Worm (Caenorhabditis elegans) whole organism, young adult: Measurements from ENCODE around the gene F16B3.3.

Experiments used
- B0019.2 ChIP-seq: fragments of 200-800 bp; sonication (Bioruptor generic); conservative IDR thresholded peaks from 2 replicates; pipeline ENCODE4 v1.3.6; 2022; ENCODE audit warnings: missing genetic modification reagents, missing genetic modification characterization, missing compliant biosample characterization
- B0261.1 ChIP-seq: sonication (generic microtip); optimal IDR thresholded peaks from 2 replicates; lab custom pipeline; 2016; ENCODE audit warnings: mild to moderate bottlenecking, missing genetic modification characterization, moderate library complexity, missing compliant biosample characterization
- C06A6.2 ChIP-seq: fragments of 200-800 bp; sonication (Bioruptor generic); conservative IDR thresholded peaks from 2 replicates; pipeline ENCODE4 v1.3.6; 2022; ENCODE audit warnings: missing genetic modification characterization, missing compliant biosample characterization
- F33H1.4 ChIP-seq: fragments of 200-800 bp; sonication (Bioruptor generic); IDR thresholded peaks from 2 replicates; pipeline ENCODE4 v1.3.6; 2022; ENCODE audit warnings: missing genetic modification reagents, missing genetic modification characterization, missing compliant biosample characterization
- F37B4.10 ChIP-seq: fragments of 200-800 bp; sonication (Bioruptor generic); IDR thresholded peaks from 2 replicates; pipeline ENCODE4 v1.3.6; 2022; ENCODE audit warnings: missing genetic modification characterization, missing compliant biosample characterization
- K12H6.12 ChIP-seq: fragments of 200-800 bp; sonication (Bioruptor generic); optimal IDR thresholded peaks from 2 replicates; lab custom pipeline; 2018; ENCODE audit warnings: mild to moderate bottlenecking, missing genetic modification characterization, missing compliant biosample characterization
- T07F8.4 ChIP-seq: sonication (generic microtip); optimal IDR thresholded peaks from 2 replicates; lab custom pipeline; 2016; ENCODE audit warnings: mild to moderate bottlenecking, missing genetic modification characterization, moderate library complexity, missing compliant biosample characterization
- T26A5.8 ChIP-seq: sonication (generic microtip); optimal IDR thresholded peaks from 2 replicates; lab custom pipeline; 2016; ENCODE audit warnings: missing genetic modification characterization, missing compliant biosample characterization
- Y53F4B.3 ChIP-seq: fragments of 200-800 bp; sonication (Bioruptor generic); IDR thresholded peaks from 2 replicates; pipeline ENCODE4 v1.3.6; 2022; ENCODE audit warnings: missing genetic modification reagents, missing genetic modification characterization, missing compliant biosample characterization
- Y56A3A.18 ChIP-seq: fragments of 200-800 bp; sonication (Bioruptor generic); IDR thresholded peaks from 2 replicates; pipeline ENCODE4 v1.3.6; 2022; ENCODE audit warnings: missing genetic modification reagents, missing genetic modification characterization, missing compliant biosample characterization
- Y79H2A.3 ChIP-seq: fragments of 200-800 bp; sonication (Bioruptor generic); conservative IDR thresholded peaks from 2 replicates; pipeline ENCODE4 v1.3.6; 2022; ENCODE audit warnings: missing genetic modification reagents, missing genetic modification characterization, missing compliant biosample characterization
- ZK185.1 ChIP-seq: sonication (generic microtip); optimal IDR thresholded peaks from 2 replicates; lab custom pipeline; 2016; ENCODE audit warnings: mild to moderate bottlenecking, missing genetic modification characterization, missing compliant biosample characterization; ENCODE audit not compliant: poor library complexity, severe bottlenecking
- aptf-2 ChIP-seq: fragments of 200-800 bp; sonication (Bioruptor generic); conservative IDR thresholded peaks from 2 replicates; pipeline ENCODE4 v1.3.6; 2022; ENCODE audit warnings: missing genetic modification reagents, missing genetic modification characterization, missing compliant biosample characterization
- aptf-3 ChIP-seq: fragments of 200-800 bp; sonication (Bioruptor generic); IDR thresholded peaks from 2 replicates; pipeline ENCODE4 v1.3.6; 2022; ENCODE audit warnings: missing genetic modification characterization, missing compliant biosample characterization
- attf-3 ChIP-seq: fragments of 200-800 bp; sonication (Bioruptor generic); conservative IDR thresholded peaks from 2 replicates; pipeline ENCODE4 v1.3.6; 2022; ENCODE audit warnings: missing genetic modification reagents, missing genetic modification characterization, missing compliant biosample characterization
- attf-5 ChIP-seq: fragments of 200-800 bp; sonication (Bioruptor generic); optimal IDR thresholded peaks from 2 replicates; lab custom pipeline; 2018; ENCODE audit warnings: mild to moderate bottlenecking, missing genetic modification characterization, missing compliant biosample characterization
- attf-6 ChIP-seq: fragments of 200-800 bp; sonication (Bioruptor generic); IDR thresholded peaks from 2 replicates; pipeline ENCODE4 v1.3.6; 2022; ENCODE audit warnings: missing genetic modification reagents, missing genetic modification characterization, missing compliant biosample characterization
- ccch-3 ChIP-seq: fragments of 200-800 bp; sonication (Bioruptor generic); optimal IDR thresholded peaks from 2 replicates; lab custom pipeline; 2018; ENCODE audit warnings: mild to moderate bottlenecking, missing genetic modification characterization, missing compliant biosample characterization
- ceh-100 ChIP-seq: fragments of 200-800 bp; sonication (Bioruptor generic); IDR thresholded peaks from 2 replicates; pipeline ENCODE4 v1.3.6; 2022; ENCODE audit warnings: missing genetic modification reagents, missing genetic modification characterization, missing compliant biosample characterization
- ceh-27 ChIP-seq: fragments of 200-800 bp; sonication (Bioruptor generic); optimal IDR thresholded peaks from 2 replicates; lab custom pipeline; 2018; ENCODE audit warnings: mild to moderate bottlenecking, missing genetic modification characterization, moderate library complexity, missing compliant biosample characterization
- ceh-40 ChIP-seq: fragments of 200-800 bp; sonication (Bioruptor generic); IDR thresholded peaks from 2 replicates; pipeline ENCODE4 v1.3.6; 2022; ENCODE audit warnings: missing genetic modification characterization, missing compliant biosample characterization
- ceh-79 ChIP-seq: sonication (generic microtip); optimal IDR thresholded peaks from 2 replicates; lab custom pipeline; 2017; ENCODE audit warnings: mild to moderate bottlenecking, missing genetic modification characterization, missing compliant biosample characterization
- ceh-91 ChIP-seq: fragments of 200-800 bp; sonication (Bioruptor generic); IDR thresholded peaks from 2 replicates; pipeline ENCODE4 v1.3.6; 2022; ENCODE audit warnings: missing genetic modification reagents, missing genetic modification characterization, missing compliant biosample characterization
- chd-7 ChIP-seq: sonication (generic microtip); optimal IDR thresholded peaks from 2 replicates; lab custom pipeline; 2016; ENCODE audit warnings: mild to moderate bottlenecking, missing genetic modification characterization, moderate library complexity, missing compliant biosample characterization
- ets-4 ChIP-seq: fragments of 200-800 bp; sonication (Bioruptor generic); optimal IDR thresholded peaks from 2 replicates; lab custom pipeline; 2018; ENCODE audit warnings: mild to moderate bottlenecking, missing genetic modification characterization, missing compliant biosample characterization
- gei-17 ChIP-seq: fragments of 200-800 bp; sonication (Bioruptor generic); optimal IDR thresholded peaks from 2 replicates; lab custom pipeline; 2018; ENCODE audit warnings: mild to moderate bottlenecking, missing genetic modification characterization, missing compliant biosample characterization
- hlh-12 ChIP-seq: sonication (generic microtip); optimal IDR thresholded peaks from 2 replicates; lab custom pipeline; 2016; ENCODE audit warnings: missing genetic modification characterization, missing compliant biosample characterization
- hlh-26 ChIP-seq: fragments of 200-800 bp; sonication (Bioruptor generic); conservative IDR thresholded peaks from 2 replicates; pipeline ENCODE4 v1.3.6; 2022; ENCODE audit warnings: missing genetic modification reagents, missing genetic modification characterization, missing compliant biosample characterization
- hmg-1.2 ChIP-seq: fragments of 200-800 bp; sonication (Bioruptor generic); IDR thresholded peaks from 2 replicates; pipeline ENCODE4 v1.3.6; 2022; ENCODE audit warnings: missing genetic modification reagents, missing genetic modification characterization, missing compliant biosample characterization
- lin-35 ChIP-seq, 3 experiments: fragments of 150-350 bp in 2 of 3; sonication (generic microtip) in 1 of 3; optimal IDR thresholded peaks; 2 replicates each; lab custom pipeline; 2014 to 2018; ENCODE audit warnings: missing biosample characterization in 3 of 3, missing genetic modification characterization in 3 of 3, missing genetic modification reagents in 3 of 3
- lin-54 ChIP-seq: fragments of 200-800 bp; sonication (Bioruptor generic); optimal IDR thresholded peaks from 2 replicates; lab custom pipeline; 2018; ENCODE audit warnings: mild to moderate bottlenecking, missing genetic modification characterization, missing compliant biosample characterization
- lsy-27 ChIP-seq: sonication (generic microtip); optimal IDR thresholded peaks from 2 replicates; lab custom pipeline; 2017; ENCODE audit warnings: missing genetic modification characterization, mild to moderate bottlenecking, missing compliant biosample characterization, antibody characterized with exemption, missing genotype, borderline replicate concordance; ENCODE audit not compliant: insufficient read depth
- madf-8 ChIP-seq: fragments of 200-800 bp; sonication (Bioruptor generic); conservative IDR thresholded peaks from 2 replicates; pipeline ENCODE4 v1.3.6; 2022; ENCODE audit warnings: missing genetic modification reagents, missing genetic modification characterization, missing compliant biosample characterization
- mel-28 ChIP-seq: sonication (generic microtip); optimal IDR thresholded peaks from 2 replicates; lab custom pipeline; 2016; ENCODE audit warnings: borderline replicate concordance, mild to moderate bottlenecking, missing genetic modification characterization, missing compliant biosample characterization
- mes-4 ChIP-seq: sonication (generic microtip); optimal IDR thresholded peaks from 2 replicates; lab custom pipeline; 2016; ENCODE audit warnings: missing genotype, missing genetic modification characterization, missing compliant biosample characterization
- nfyb-1 ChIP-seq: fragments of 200-800 bp; sonication (Bioruptor generic); IDR thresholded peaks from 2 replicates; pipeline ENCODE4 v1.3.6; 2022; ENCODE audit warnings: missing genetic modification reagents, missing genetic modification characterization, missing compliant biosample characterization
- nhr-179 ChIP-seq: sonication (generic microtip); optimal IDR thresholded peaks from 2 replicates; lab custom pipeline; 2016; ENCODE audit warnings: mild to moderate bottlenecking, missing genetic modification characterization, missing compliant biosample characterization
- nhr-27 ChIP-seq: fragments of 200-800 bp; sonication (Bioruptor generic); optimal IDR thresholded peaks from 2 replicates; lab custom pipeline; 2018; ENCODE audit warnings: mild to moderate bottlenecking, missing genetic modification characterization, moderate library complexity, missing compliant biosample characterization
- nhr-80 ChIP-seq: sonication (generic microtip); optimal IDR thresholded peaks from 2 replicates; lab custom pipeline; 2016; ENCODE audit warnings: missing genetic modification characterization, missing compliant biosample characterization
- pbrm-1 ChIP-seq: fragments of 200-800 bp; sonication (Bioruptor generic); IDR thresholded peaks from 2 replicates; pipeline ENCODE4 v1.3.6; 2022; ENCODE audit warnings: missing genetic modification reagents, missing genetic modification characterization, missing compliant biosample characterization
- sea-2 ChIP-seq: fragments of 200-800 bp; sonication (Bioruptor generic); IDR thresholded peaks from 2 replicates; pipeline ENCODE4 v1.3.6; 2022; ENCODE audit warnings: missing genetic modification characterization, missing compliant biosample characterization
- snpc-1.3 ChIP-seq: sonication (generic microtip); optimal IDR thresholded peaks from 2 replicates; lab custom pipeline; 2017; ENCODE audit warnings: missing genetic modification characterization, mild to moderate bottlenecking, missing compliant biosample characterization, antibody characterized with exemption, moderate library complexity, missing genotype, missing genetic modification reagents; ENCODE audit not compliant: insufficient read depth
- sptf-2 ChIP-seq: fragments of 200-800 bp; sonication (Bioruptor generic); optimal IDR thresholded peaks from 2 replicates; lab custom pipeline; 2018; ENCODE audit warnings: mild to moderate bottlenecking, missing genetic modification characterization, missing compliant biosample characterization
- tbx-9 ChIP-seq: sonication (generic microtip); optimal IDR thresholded peaks from 2 replicates; lab custom pipeline; 2016; ENCODE audit warnings: borderline replicate concordance, missing genetic modification characterization, inconsistent platforms, missing compliant biosample characterization
- zfh-2 ChIP-seq: fragments of 200-800 bp; sonication (Bioruptor generic); conservative IDR thresholded peaks from 2 replicates; pipeline ENCODE4 v1.3.6; 2022; ENCODE audit warnings: missing genetic modification reagents, missing genetic modification characterization, missing compliant biosample characterization
- ztf-22 ChIP-seq: fragments of 200-800 bp; sonication (Bioruptor generic); optimal IDR thresholded peaks from 2 replicates; lab custom pipeline; 2018; ENCODE audit warnings: mild to moderate bottlenecking, missing genetic modification characterization, moderate library complexity, missing compliant biosample characterization
- ztf-25 ChIP-seq: fragments of 200-800 bp; sonication (Bioruptor generic); IDR thresholded peaks from 2 replicates; pipeline ENCODE4 v1.3.6; 2022; ENCODE audit warnings: missing genetic modification reagents, missing genetic modification characterization, missing compliant biosample characterization

F16B3.3 gene

ce11 chrV:1337701-1338100, 20.0 kb upstream of the F16B3.3 start:
- TF ChIP-seq mel-28 (tag; lab: Kevin White, UChicago) (no peak), gei-17 (GFP tag; lab: Kevin White, UChicago) (no peak), zfh-2 (no peak), ceh-79 (tag; lab: Kevin White, UChicago) (no peak), K12H6.12 (tag; lab: Kevin White, UChicago) (no peak), madf-8 (GFP tag; lab: Robert Waterston, UW) (no peak), attf-6 (no peak), Y56A3A.18 (no peak), nhr-27 (no peak), sea-2 (GFP tag; lab: Robert Waterston, UW) (no peak), B0261.1 (tag; lab: Kevin White, UChicago) (no peak), nfyb-1 (GFP tag; lab: Robert Waterston, UW) (no peak), ccch-3 (GFP tag; lab: Kevin White, UChicago) (no peak), lin-35 (GFP tag; optimal IDR thresholded peaks at IDR 0.05; lab: Kevin White, UChicago) (no peak), C06A6.2 (GFP tag; lab: Robert Waterston, UW) (no peak), lsy-27 (no peak), snpc-1.3 (tag; lab: Kevin White, UChicago) (no peak), hlh-12 (tag; lab: Kevin White, UChicago) (no peak)

ce11 chrV:1335896-1336295, 18.2 kb upstream of the F16B3.3 start:
- no peak for TF ChIP-seq aptf-3
- no peak for TF ChIP-seq Y79H2A.3 (GFP tag; lab: Robert Waterston, UW)
- no peak for TF ChIP-seq tbx-9 (tag; lab: Kevin White, UChicago)
- no peak for TF ChIP-seq ccch-3 (GFP tag; lab: Kevin White, UChicago)
- no peak for TF ChIP-seq ets-4 (GFP tag; lab: Kevin White, UChicago)
- TF ChIP-seq mes-4 = no peak
- no peak for TF ChIP-seq pbrm-1 (GFP tag; lab: Robert Waterston, UW)
- no peak for TF ChIP-seq Y53F4B.3
- TF ChIP-seq hmg-1.2 = no peak
- TF ChIP-seq snpc-1.3 (tag; lab: Kevin White, UChicago) = no peak
- TF ChIP-seq, all 124 proteins: peak for 0

DNA sequence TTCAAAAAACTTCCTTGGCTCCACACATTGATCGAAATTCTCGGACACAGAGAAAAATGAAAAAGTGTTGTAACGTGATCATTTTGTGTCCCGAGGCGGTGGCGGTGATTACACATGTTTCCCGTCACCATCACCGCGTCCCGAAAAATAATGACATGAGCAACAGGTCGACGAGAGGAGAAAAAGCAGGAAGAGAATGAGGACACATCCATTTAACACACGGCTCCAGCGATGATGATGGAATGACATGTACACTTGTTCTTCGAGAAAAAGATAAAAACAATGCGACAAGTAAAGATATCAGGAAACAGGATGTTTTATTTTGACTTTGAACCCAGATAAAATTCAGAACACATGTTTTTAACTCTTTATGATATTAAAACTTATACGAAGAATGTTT, 9.6 kb upstream of the F16B3.3 start:
- TF ChIP-seq ceh-100 (GFP tag; lab: Robert Waterston, UW) (no peak), T07F8.4 (no peak), zfh-2 (no peak)
- TF ChIP-seq, all 124 proteins: peak for 0

DNA sequence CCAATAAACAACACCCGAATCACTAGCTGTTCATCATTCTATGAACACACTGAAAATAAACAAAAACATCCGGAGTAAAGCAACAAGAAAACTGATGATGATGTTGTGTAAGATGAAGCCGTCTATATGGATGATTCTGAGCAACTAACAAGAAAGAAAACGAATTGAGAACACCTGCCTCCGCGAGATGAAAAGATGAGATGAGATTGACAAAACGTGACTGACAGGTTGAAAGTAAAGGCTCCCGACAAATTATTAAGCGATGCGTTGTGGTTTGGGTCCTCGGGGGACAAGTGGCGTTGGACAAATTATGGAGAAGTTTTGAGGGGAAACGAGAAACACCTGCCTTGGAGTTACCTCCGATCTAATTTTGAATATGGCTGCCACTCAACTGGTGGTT, 8.3 kb upstream of the F16B3.3 start:
- TF ChIP-seq ceh-91 (GFP tag; lab: Robert Waterston, UW) = no peak
- TF ChIP-seq ztf-25 (GFP tag; lab: Robert Waterston, UW) = no peak
- TF ChIP-seq nhr-179 = no peak
- no peak for TF ChIP-seq attf-5 (GFP tag; lab: Kevin White, UChicago)
- no peak for TF ChIP-seq B0019.2 (GFP tag; lab: Robert Waterston, UW)
- no peak for TF ChIP-seq sptf-2 (GFP tag; lab: Kevin White, UChicago)
- TF ChIP-seq F33H1.4 (GFP tag; lab: Robert Waterston, UW) = no peak
- TF ChIP-seq T26A5.8 = no peak
- no peak for TF ChIP-seq lin-54 (GFP tag; lab: Kevin White, UChicago)
- no peak for TF ChIP-seq hlh-26 (GFP tag; lab: Robert Waterston, UW)
- no peak for TF ChIP-seq ZK185.1 (tag; lab: Kevin White, UChicago)
- no peak for TF ChIP-seq nhr-80
- no peak for TF ChIP-seq attf-3 (GFP tag; lab: Robert Waterston, UW)
- TF ChIP-seq F37B4.10 (GFP tag; lab: Robert Waterston, UW) = no peak
- no peak for TF ChIP-seq aptf-2 (GFP tag; lab: Robert Waterston, UW)
- TF ChIP-seq ztf-22 (GFP tag; lab: Kevin White, UChicago) = no peak
- TF ChIP-seq chd-7 = no peak
- TF ChIP-seq ceh-27 (GFP tag; lab: Kevin White, UChicago) = no peak
- TF ChIP-seq ceh-40 (GFP tag; lab: Robert Waterston, UW) = no peak
